Fruit fly (Drosophila melanogaster) whole organism: ENCODE measurements around the gene CG31464.

Experiments used
- CG8478 ChIP-seq: fragments of >200 bp; optimal IDR thresholded peaks from 2 replicates; lab custom pipeline; 2018; ENCODE audit warnings: inconsistent platforms
- EcR ChIP-seq, 2 experiments: fragments of >200 bp; optimal IDR thresholded peaks; 2 replicates each; lab custom pipeline; 2017; ENCODE audit warnings: missing biosample characterization in 2 of 2, missing genetic modification characterization in 2 of 2, missing genetic modification reagents in 2 of 2
- psq ChIP-seq: fragments of >200 bp; optimal IDR thresholded peaks from 2 replicates; lab custom pipeline; 2017

DNA sequence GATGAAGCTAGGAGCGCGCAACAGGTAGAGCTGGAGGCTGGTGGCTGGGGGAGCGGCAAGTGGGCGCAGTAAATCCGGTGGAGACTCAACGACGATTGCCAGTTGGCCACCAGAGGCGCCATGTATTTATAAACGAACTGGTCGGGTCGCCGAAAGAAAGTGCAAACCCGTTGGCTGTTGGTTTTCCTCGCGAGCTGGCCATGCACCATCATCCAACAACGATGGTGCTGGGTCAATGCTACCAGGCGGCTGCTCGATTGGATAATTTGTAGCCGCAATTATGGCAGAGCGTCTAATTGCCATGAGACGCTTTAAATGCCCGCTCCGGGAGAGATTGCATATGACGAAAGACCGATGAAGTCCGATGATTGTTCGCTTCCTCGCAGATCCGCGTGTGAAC lies 19.6 kb downstream of the CG31464 start, which contains the start of gene CG11693:
- TF ChIP-seq EcR (GFP tag; optimal IDR thresholded peaks at IDR 0.05; lab: Kevin White, UChicago) = no peak
- no peak for TF ChIP-seq psq (lab: Kevin White, UChicago)
- no peak for TF ChIP-seq CG8478 (lab: Kevin White, UChicago)
